Worm (Caenorhabditis elegans) whole organism, L4 larva: ENCODE data around the gene F26F4.5.

Experiments
- Y48G9A.11 ChIP-seq: fragments of 200-800 bp; sonication (Bioruptor generic); IDR thresholded peaks from 2 replicates; pipeline ENCODE4 v1.3.6; 2022; ENCODE audit warnings: missing genetic modification reagents, missing genetic modification characterization, missing compliant biosample characterization
- ama-1 ChIP-seq: fragments of 150-350 bp; optimal IDR thresholded peaks from 2 replicates; lab custom pipeline; 2014; ENCODE audit warnings: inconsistent platforms, mixed read lengths
- nhr-28 ChIP-seq: fragments of 150-350 bp; optimal IDR thresholded peaks from 2 replicates; lab custom pipeline; 2014; ENCODE audit warnings: missing biosample characterization, missing genetic modification characterization
- unc-39 ChIP-seq: sonication (generic microtip); optimal IDR thresholded peaks from 2 replicates; lab custom pipeline; 2017; ENCODE audit warnings: missing biosample characterization, missing genetic modification characterization

ce11 chrIII:4932203-4932699 lies 41.2 kb upstream of the F26F4.5 start, which contains the start of the genes C26E6.12 and eri-9:
- TF ChIP-seq Y48G9A.11 (no peak), unc-39 (tag; lab: Kevin White, UChicago) (no peak), nhr-28 (tag; lab: Kevin White, UChicago) (no peak), ama-1 (no peak)
